Worm (Caenorhabditis elegans) whole organism, L4 larva: ENCODE data around the gene Y15E3A.4.
A peak's percentile ranks its signal among the peaks of the same experiment; 100 is the strongest.

Experiments used
- D1046.2 ChIP-seq: fragments of 200-800 bp; sonication (Bioruptor generic); IDR thresholded peaks from 2 replicates; pipeline ENCODE4 v1.3.6; 2022; ENCODE audit warnings: missing genetic modification characterization, missing compliant biosample characterization
- F37D6.2 ChIP-seq: sonication (generic microtip); optimal IDR thresholded peaks from 2 replicates; lab custom pipeline; 2016; ENCODE audit warnings: mild to moderate bottlenecking, missing genetic modification characterization, missing compliant biosample characterization
- F44E2.7 ChIP-seq: fragments of 200-800 bp; sonication (Bioruptor generic); IDR thresholded peaks from 2 replicates; pipeline ENCODE4 v2.1.2; 2022; ENCODE audit warnings: missing genetic modification characterization, missing compliant biosample characterization
- T20F7.1 ChIP-seq: fragments of 200-800 bp; sonication (Bioruptor generic); optimal IDR thresholded peaks from 2 replicates; lab custom pipeline; 2018; ENCODE audit warnings: mild to moderate bottlenecking, missing genetic modification characterization, missing compliant biosample characterization
- Y48G9A.11 ChIP-seq: fragments of 200-800 bp; sonication (Bioruptor generic); IDR thresholded peaks from 2 replicates; pipeline ENCODE4 v1.3.6; 2022; ENCODE audit warnings: missing genetic modification reagents, missing genetic modification characterization, missing compliant biosample characterization
- Y5F2A.4 ChIP-seq: fragments of 200-800 bp; sonication (Bioruptor generic); optimal IDR thresholded peaks from 2 replicates; lab custom pipeline; 2018; ENCODE audit warnings: mild to moderate bottlenecking, missing genetic modification characterization, missing compliant biosample characterization
- ZK337.2 ChIP-seq: fragments of 200-800 bp; sonication (Bioruptor generic); IDR thresholded peaks from 2 replicates; pipeline ENCODE4 v1.3.6; 2022; ENCODE audit warnings: missing genetic modification reagents, missing genetic modification characterization, missing compliant biosample characterization
- aha-1 ChIP-seq: fragments of 150-350 bp; peaks from one replicate; lab custom pipeline; 2014; ENCODE audit warnings: missing biosample characterization, missing genetic modification characterization
- ama-1 ChIP-seq: fragments of 150-350 bp; optimal IDR thresholded peaks from 2 replicates; lab custom pipeline; 2014; ENCODE audit warnings: inconsistent platforms, mixed read lengths
- attf-4 ChIP-seq: sonication (generic microtip); optimal IDR thresholded peaks from 3 replicates; lab custom pipeline; 2017; ENCODE audit warnings: missing biosample characterization, missing genetic modification characterization
- ceh-20 ChIP-seq: fragments of 200-800 bp; sonication (Bioruptor generic); IDR thresholded peaks from 2 replicates; pipeline ENCODE4 v1.3.6; 2022; ENCODE audit warnings: missing genetic modification reagents, missing genetic modification characterization, missing compliant biosample characterization
- ceh-44 ChIP-seq: fragments of 200-800 bp; sonication (Bioruptor generic); IDR thresholded peaks from 2 replicates; pipeline ENCODE4 v1.3.6; 2022; ENCODE audit warnings: missing genetic modification reagents, missing genetic modification characterization, missing compliant biosample characterization
- ceh-82 ChIP-seq: sonication (generic microtip); optimal IDR thresholded peaks from 2 replicates; lab custom pipeline; 2017; ENCODE audit warnings: missing biosample characterization, missing genetic modification characterization
- ces-1 ChIP-seq: fragments of 150-350 bp; sonication (generic microtip); optimal IDR thresholded peaks from 4 replicates; lab custom pipeline; 2014; ENCODE audit warnings: missing biosample characterization, missing genetic modification reagents, missing genetic modification characterization
- cey-2 ChIP-seq: sonication (generic microtip); optimal IDR thresholded peaks from 3 replicates; lab custom pipeline; 2017; ENCODE audit warnings: missing genetic modification characterization, mild to moderate bottlenecking, missing compliant biosample characterization, antibody characterized with exemption, borderline replicate concordance; ENCODE audit not compliant: insufficient read depth
- ctbp-1 ChIP-seq: fragments of 200-800 bp; sonication (Bioruptor generic); IDR thresholded peaks from 2 replicates; pipeline ENCODE4 v1.3.6; 2022; ENCODE audit warnings: missing genetic modification reagents, missing genetic modification characterization, missing compliant biosample characterization
- daf-19 ChIP-seq: fragments of 200-800 bp; sonication (Bioruptor generic); conservative IDR thresholded peaks from 2 replicates; pipeline ENCODE4 v1.3.6; 2022; ENCODE audit warnings: missing genetic modification characterization, missing compliant biosample characterization
- gei-8 ChIP-seq: fragments of 200-800 bp; sonication (Bioruptor generic); optimal IDR thresholded peaks from 2 replicates; lab custom pipeline; 2018; ENCODE audit warnings: mild to moderate bottlenecking, missing genetic modification characterization, missing compliant biosample characterization
- hif-1 ChIP-seq, 2 experiments: sonication (generic microtip); optimal IDR thresholded peaks; 2 replicates each; lab custom pipeline; 2016 to 2017; ENCODE audit warnings: missing compliant biosample characterization in 2 of 2, missing genetic modification characterization in 2 of 2, missing genetic modification reagents in 2 of 2, missing genotype in 2 of 2, mild to moderate bottlenecking in 1 of 2
- hlh-30 ChIP-seq: sonication (generic microtip); optimal IDR thresholded peaks from 2 replicates; lab custom pipeline; 2017; ENCODE audit warnings: antibody characterized with exemption, mild to moderate bottlenecking, missing genetic modification characterization, missing compliant biosample characterization; ENCODE audit not compliant: insufficient read depth
- jun-1 ChIP-seq: fragments of 150-350 bp; optimal IDR thresholded peaks from 2 replicates; lab custom pipeline; 2014; ENCODE audit warnings: missing biosample characterization, missing genetic modification reagents, missing genetic modification characterization
- lin-1 ChIP-seq: fragments of 200-800 bp; sonication (Bioruptor generic); IDR thresholded peaks from 2 replicates; pipeline ENCODE4 v1.3.6; 2022; ENCODE audit warnings: missing genetic modification reagents, missing genetic modification characterization, missing compliant biosample characterization
- lin-13 ChIP-seq: fragments of 150-350 bp; optimal IDR thresholded peaks from 2 replicates; lab custom pipeline; 2014; ENCODE audit warnings: missing biosample characterization, missing genetic modification reagents, missing genetic modification characterization
- lin-15B ChIP-seq: fragments of 150-350 bp; sonication (generic microtip); optimal IDR thresholded peaks from 3 replicates; lab custom pipeline; 2014; ENCODE audit warnings: missing biosample characterization, missing genetic modification characterization
- lin-29 ChIP-seq: fragments of 200-800 bp; sonication (Bioruptor generic); IDR thresholded peaks from 2 replicates; pipeline ENCODE4 v1.3.6; 2022; ENCODE audit warnings: missing genetic modification reagents, missing genetic modification characterization, missing compliant biosample characterization
- lin-38 ChIP-seq: fragments of 200-800 bp; sonication (Bioruptor generic); IDR thresholded peaks from 2 replicates; pipeline ENCODE4 v1.3.6; 2022; ENCODE audit warnings: missing genetic modification reagents, missing genetic modification characterization, missing compliant biosample characterization
- lin-39 ChIP-seq: fragments of 150-350 bp; optimal IDR thresholded peaks from 2 replicates; lab custom pipeline; 2014; ENCODE audit warnings: missing biosample characterization, missing genetic modification reagents, missing genetic modification characterization
- lsy-2 ChIP-seq, 2 experiments: fragments of 150-350 bp in 1 of 2; sonication (generic microtip) in 1 of 2; optimal IDR thresholded peaks; 2 replicates each; lab custom pipeline; 2014 to 2017; ENCODE audit warnings: missing biosample characterization in 2 of 2, missing genetic modification characterization in 2 of 2
- madf-5 ChIP-seq, 2 experiments: fragments of 200-800 bp; sonication (Bioruptor generic); IDR thresholded peaks; 2 replicates each; pipeline ENCODE4 v1.3.6; 2022; ENCODE audit warnings: missing compliant biosample characterization in 2 of 2, missing genetic modification characterization in 2 of 2
- mxl-2 ChIP-seq: fragments of 200-800 bp; sonication (Bioruptor generic); conservative IDR thresholded peaks from 2 replicates; pipeline ENCODE4 v1.3.6; 2022; ENCODE audit warnings: missing genetic modification reagents, missing genetic modification characterization, missing compliant biosample characterization
- nhr-10 ChIP-seq: fragments of 150-350 bp; optimal IDR thresholded peaks from 2 replicates; lab custom pipeline; 2014; ENCODE audit warnings: missing biosample characterization, missing genetic modification characterization
- nhr-102 ChIP-seq: sonication (generic microtip); optimal IDR thresholded peaks from 2 replicates; lab custom pipeline; 2016; ENCODE audit warnings: mild to moderate bottlenecking, missing genetic modification characterization, moderate library complexity, missing compliant biosample characterization
- nhr-11 ChIP-seq: fragments of 150-350 bp; optimal IDR thresholded peaks from 2 replicates; lab custom pipeline; 2014; ENCODE audit warnings: missing biosample characterization, missing genetic modification characterization
- nhr-25 ChIP-seq: sonication (generic microtip); optimal IDR thresholded peaks from 2 replicates; lab custom pipeline; 2017; ENCODE audit warnings: missing genetic modification characterization, mild to moderate bottlenecking, missing compliant biosample characterization, antibody characterized with exemption, moderate library complexity, borderline replicate concordance; ENCODE audit not compliant: insufficient read depth
- nhr-41 ChIP-seq: fragments of 200-800 bp; sonication (Bioruptor generic); IDR thresholded peaks from 2 replicates; pipeline ENCODE4 v1.3.6; 2022; ENCODE audit warnings: missing genetic modification reagents, missing genetic modification characterization, missing compliant biosample characterization
- nhr-42 ChIP-seq: fragments of 200-800 bp; sonication (Bioruptor generic); IDR thresholded peaks from 2 replicates; pipeline ENCODE4 v1.3.6; 2022; ENCODE audit warnings: missing genetic modification characterization, missing compliant biosample characterization
- nhr-48 ChIP-seq: sonication (generic microtip); optimal IDR thresholded peaks from 2 replicates; lab custom pipeline; 2016; ENCODE audit warnings: mild to moderate bottlenecking, missing genetic modification characterization, missing compliant biosample characterization
- nhr-77 ChIP-seq: fragments of 150-350 bp; optimal IDR thresholded peaks from 2 replicates; lab custom pipeline; 2014; ENCODE audit warnings: missing biosample characterization, missing genetic modification characterization
- pha-4 ChIP-seq, 2 experiments: fragments of 150-350 bp in 1 of 2; fragments of 200-800 bp in 1 of 2; sonication (Bioruptor generic) in 1 of 2; IDR thresholded peaks in 1 of 2; optimal IDR thresholded peaks in 1 of 2; 2 replicates each; pipeline versions ENCODE4 v1.3.6 to Lab custom; 2014 to 2022; ENCODE audit warnings: missing genetic modification characterization in 2 of 2, missing genetic modification reagents in 2 of 2, missing biosample characterization in 1 of 2, missing compliant biosample characterization in 1 of 2
- pqm-1 ChIP-seq: sonication (generic microtip); optimal IDR thresholded peaks from 2 replicates; lab custom pipeline; 2017; ENCODE audit warnings: missing biosample characterization, missing genetic modification characterization
- rbr-2 ChIP-seq: sonication (generic microtip); optimal IDR thresholded peaks from 2 replicates; lab custom pipeline; 2016; ENCODE audit warnings: missing genotype, missing genetic modification characterization, missing compliant biosample characterization
- saeg-2 ChIP-seq: fragments of 200-800 bp; sonication (Bioruptor generic); IDR thresholded peaks from 2 replicates; pipeline ENCODE4 v1.3.6; 2022; ENCODE audit warnings: missing genetic modification reagents, missing genetic modification characterization, missing compliant biosample characterization
- sdz-12 ChIP-seq: fragments of 200-800 bp; sonication (Bioruptor generic); optimal IDR thresholded peaks from 2 replicates; lab custom pipeline; 2018; ENCODE audit warnings: mild to moderate bottlenecking, missing genetic modification characterization, missing compliant biosample characterization
- set-16 ChIP-seq: fragments of 200-800 bp; sonication (Bioruptor generic); IDR thresholded peaks from 2 replicates; pipeline ENCODE4 v1.3.6; 2022; ENCODE audit warnings: missing genetic modification reagents, missing genetic modification characterization, missing compliant biosample characterization
- snpc-4 ChIP-seq: fragments of 150-350 bp; optimal IDR thresholded peaks from 2 replicates; lab custom pipeline; 2014; ENCODE audit warnings: missing biosample characterization, missing genetic modification characterization
- spr-3 ChIP-seq: fragments of 200-800 bp; sonication (Bioruptor generic); optimal IDR thresholded peaks from 2 replicates; lab custom pipeline; 2018; ENCODE audit warnings: mild to moderate bottlenecking, missing genetic modification characterization, missing compliant biosample characterization
- vab-7 ChIP-seq: fragments of 200-800 bp; sonication (Bioruptor generic); IDR thresholded peaks from 2 replicates; pipeline ENCODE4 v1.3.6; 2022; ENCODE audit warnings: missing genetic modification reagents, missing genetic modification characterization, missing compliant biosample characterization
- zfp-3 ChIP-seq: fragments of 200-800 bp; sonication (Bioruptor generic); conservative IDR thresholded peaks from 2 replicates; pipeline ENCODE4 v1.3.6; 2022; ENCODE audit warnings: missing genetic modification reagents, missing genetic modification characterization, missing compliant biosample characterization
- zip-2 ChIP-seq: fragments of 150-350 bp; optimal IDR thresholded peaks from 2 replicates; lab custom pipeline; 2014; ENCODE audit warnings: missing biosample characterization, missing genetic modification characterization
- ztf-11 ChIP-seq: fragments of 150-350 bp; optimal IDR thresholded peaks from 2 replicates; lab custom pipeline; 2014; ENCODE audit warnings: missing biosample characterization, missing genetic modification characterization

Gene Y15E3A.4

ce11 chrX:15365235-15365634 lies 34.5 kb downstream of the Y15E3A.4 start (continued):
- TF ChIP-seq aha-1 (tag; lab: Kevin White, UChicago) (peak; percentile 97), pqm-1 (tag; lab: Kevin White, UChicago) (no peak), zfp-3 (GFP tag; lab: Robert Waterston, UW) (0 out of 2 replicates have a peak, but pooled peaks have one; percentile 31), nhr-102 (tag; lab: Kevin White, UChicago) (peak; percentile 3), lin-39 (tag; lab: Kevin White, UChicago) (no peak), lin-38 (no peak), attf-4 (tag; lab: Kevin White, UChicago) (no peak), nhr-77 (tag; lab: Kevin White, UChicago) (no peak), saeg-2 (GFP tag; lab: Robert Waterston, UW) (no peak), lin-1 (GFP tag; lab: Robert Waterston, UW) (no peak), hlh-30 (peak; percentile 99), T20F7.1 (GFP tag; lab: Kevin White, UChicago) (no peak), ceh-44 (GFP tag; lab: Robert Waterston, UW) (no peak), nhr-48 (peak; percentile 14), ces-1 (GFP tag; lab: Kevin White, UChicago) (no peak), mxl-2 (no peak), nhr-10 (peak; percentile 17), pha-4 (GFP tag; IDR thresholded peaks at IDR 0.05; lab: Robert Waterston, UW) (peak; percentile 61; the same call in 1 of the 2 replicates), pha-4 (tag; optimal IDR thresholded peaks at IDR 0.05; lab: Kevin White, UChicago) (no peak), zip-2 (tag; lab: Kevin White, UChicago) (no peak), cey-2 (tag; lab: Kevin White, UChicago) (no peak), set-16 (GFP tag; lab: Robert Waterston, UW) (peak; percentile 32; the same call in 1 of the 2 replicates), daf-19 (GFP tag; lab: Robert Waterston, UW) (no peak), lin-13 (peak; percentile 30), lin-15B (tag; lab: Kevin White, UChicago) (no peak), ceh-20 (0 out of 2 replicates have a peak, but pooled peaks have one; percentile 56)

DNA sequence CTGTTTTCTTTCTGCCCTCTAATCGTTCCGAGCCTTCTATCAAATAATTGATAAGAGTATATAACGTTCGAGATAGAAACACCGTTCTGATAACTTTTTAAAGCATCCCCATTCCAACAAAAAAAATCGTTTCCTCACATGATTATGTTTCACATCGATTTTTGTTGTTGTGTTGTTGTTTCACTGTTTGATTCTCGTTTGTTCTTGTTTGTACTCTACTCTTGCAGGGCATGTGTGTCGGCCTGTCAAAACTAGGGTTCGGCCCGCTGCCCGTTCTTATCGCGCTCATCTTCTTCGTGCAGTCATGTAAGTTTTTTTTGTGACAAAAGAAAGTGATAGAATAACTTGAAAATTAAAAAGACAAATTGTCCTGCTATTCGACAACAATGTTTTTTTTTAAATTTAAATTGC lies 35.0 kb downstream of the Y15E3A.4 start, which contains the start of gene C33A11.2:
Gene C33A11.2, plus strand, starts transcription at position 226 of the 411 bp plus-strand sequence.
- TF ChIP-seq ztf-11 (tag; lab: Kevin White, UChicago) (no peak), Y5F2A.4 (no peak), sdz-12 (GFP tag; lab: Kevin White, UChicago) (no peak), D1046.2 (no peak), nhr-25 (no peak), ceh-82 (tag; lab: Kevin White, UChicago) (no peak), ctbp-1 (GFP tag; lab: Robert Waterston, UW) (no peak), ama-1 (lab: Kevin White, UChicago) (no peak), nhr-42 (GFP tag; lab: Robert Waterston, UW) (no peak), F44E2.7 (GFP tag; lab: Robert Waterston, UW) (no peak), snpc-4 (no peak), madf-5 (GFP tag; IDR thresholded peaks at IDR 0.05; lab: Robert Waterston, UW) (no peak), Y48G9A.11 (GFP tag; lab: Robert Waterston, UW) (no peak), lsy-2 (tag; optimal IDR thresholded peaks at IDR 0.05; lab: Kevin White, UChicago) (peak in 1 of 2 experiments; percentile 12), cey-2 (tag; lab: Kevin White, UChicago) (no peak), ZK337.2 (no peak), pqm-1 (tag; lab: Kevin White, UChicago) (peak; percentile 61), nhr-48 (no peak), vab-7 (GFP tag; lab: Robert Waterston, UW) (no peak), jun-1 (tag; lab: Kevin White, UChicago) (no peak), F37D6.2 (no peak), spr-3 (no peak), daf-19 (GFP tag; lab: Robert Waterston, UW) (no peak), gei-8 (no peak), lin-29 (no peak), nhr-102 (tag; lab: Kevin White, UChicago) (no peak), hif-1 (tag; optimal IDR thresholded peaks at IDR 0.05; lab: Kevin White, UChicago) (peak in 1 of 2 experiments; percentile 68), nhr-11 (tag; lab: Kevin White, UChicago) (no peak), nhr-41 (GFP tag; lab: Robert Waterston, UW) (no peak), rbr-2 (no peak)
